Worm (Caenorhabditis elegans) whole organism, mixed stage, embryonic: Measurements from ENCODE around the gene hmg-1.2.

Experiments
- elt-3 ChIP-seq: fragments of 150-350 bp; optimal IDR thresholded peaks from 2 replicates; lab custom pipeline; 2014; ENCODE audit warnings: missing biosample characterization, missing genetic modification characterization
- ham-2 ChIP-seq: fragments of 200-800 bp; sonication (Bioruptor generic); optimal IDR thresholded peaks from 2 replicates; lab custom pipeline; 2018; ENCODE audit warnings: mild to moderate bottlenecking, missing genetic modification characterization, missing compliant biosample characterization
- lin-13 ChIP-seq: fragments of 150-350 bp; optimal IDR thresholded peaks from 2 replicates; lab custom pipeline; 2014; ENCODE audit warnings: missing biosample characterization, missing genetic modification characterization
- mab-5 ChIP-seq: fragments of 150-350 bp; optimal IDR thresholded peaks from 2 replicates; lab custom pipeline; 2014; ENCODE audit warnings: missing biosample characterization, missing genetic modification characterization
- mep-1 ChIP-seq: fragments of 150-350 bp; optimal IDR thresholded peaks from 2 replicates; lab custom pipeline; 2017; ENCODE audit warnings: missing biosample characterization, missing genetic modification reagents, missing genetic modification characterization, inconsistent platforms
- nhr-12 ChIP-seq: fragments of 150-350 bp; optimal IDR thresholded peaks from 2 replicates; lab custom pipeline; 2014; ENCODE audit warnings: missing biosample characterization, missing genetic modification characterization
- nhr-2 ChIP-seq: fragments of 150-350 bp; optimal IDR thresholded peaks from 2 replicates; lab custom pipeline; 2014; ENCODE audit warnings: missing biosample characterization, missing genetic modification characterization
- nhr-76 ChIP-seq: sonication (generic microtip); optimal IDR thresholded peaks from 2 replicates; lab custom pipeline; 2017; ENCODE audit warnings: missing biosample characterization, missing genetic modification characterization
- snpc-4 ChIP-seq: fragments of 150-350 bp; optimal IDR thresholded peaks from 2 replicates; lab custom pipeline; 2014; ENCODE audit warnings: missing biosample characterization, missing genetic modification characterization
- unc-62 ChIP-seq: fragments of 150-350 bp; optimal IDR thresholded peaks from 2 replicates; lab custom pipeline; 2014; ENCODE audit warnings: missing biosample characterization, missing genetic modification reagents, missing genetic modification characterization

ce11 chrIII:6312244-6312643, 32.1 kb downstream of the hmg-1.2 start:
- TF ChIP-seq mep-1 (tag; lab: Kevin White, UChicago), result no peak
- no peak for TF ChIP-seq elt-3 (tag; lab: Kevin White, UChicago)
- TF ChIP-seq lin-13 (tag; lab: Kevin White, UChicago), result no peak
- no peak for TF ChIP-seq mab-5 (tag; lab: Kevin White, UChicago)
- TF ChIP-seq unc-62 (GFP tag; lab: Kevin White, UChicago), result no peak
- no peak for TF ChIP-seq ham-2 (GFP tag; lab: Kevin White, UChicago)
- TF ChIP-seq nhr-76 (tag; lab: Kevin White, UChicago), result no peak
- no peak for TF ChIP-seq nhr-2 (tag; lab: Kevin White, UChicago)
- TF ChIP-seq snpc-4 (tag; lab: Kevin White, UChicago), result no peak
- TF ChIP-seq nhr-12 (tag; lab: Kevin White, UChicago), result no peak
